Worm (Caenorhabditis elegans) whole organism, L4 larva: ENCODE measurements around the gene F59C12.4.

ENCODE experiments used
- hif-1 ChIP-seq, 2 experiments: sonication (generic microtip); optimal IDR thresholded peaks; 2 replicates each; lab custom pipeline; 2016 to 2017; ENCODE audit warnings: missing compliant biosample characterization in 2 of 2, missing genetic modification characterization in 2 of 2, missing genetic modification reagents in 2 of 2, missing genotype in 2 of 2, mild to moderate bottlenecking in 1 of 2
- lir-3 ChIP-seq: sonication (generic microtip); optimal IDR thresholded peaks from 2 replicates; lab custom pipeline; 2016; ENCODE audit warnings: mild to moderate bottlenecking, missing genetic modification characterization, missing compliant biosample characterization
- nhr-25 ChIP-seq: sonication (generic microtip); optimal IDR thresholded peaks from 2 replicates; lab custom pipeline; 2017; ENCODE audit warnings: missing genetic modification characterization, mild to moderate bottlenecking, missing compliant biosample characterization, antibody characterized with exemption, moderate library complexity, borderline replicate concordance; ENCODE audit not compliant: insufficient read depth
- pha-4 ChIP-seq, 2 experiments: fragments of 150-350 bp in 1 of 2; fragments of 200-800 bp in 1 of 2; sonication (Bioruptor generic) in 1 of 2; IDR thresholded peaks in 1 of 2; optimal IDR thresholded peaks in 1 of 2; 2 replicates each; pipeline versions ENCODE4 v1.3.6 to Lab custom; 2014 to 2022; ENCODE audit warnings: missing genetic modification characterization in 2 of 2, missing genetic modification reagents in 2 of 2, missing biosample characterization in 1 of 2, missing compliant biosample characterization in 1 of 2
- sdz-12 ChIP-seq: fragments of 200-800 bp; sonication (Bioruptor generic); optimal IDR thresholded peaks from 2 replicates; lab custom pipeline; 2018; ENCODE audit warnings: mild to moderate bottlenecking, missing genetic modification characterization, missing compliant biosample characterization
- zag-1 ChIP-seq: fragments of 150-350 bp; optimal IDR thresholded peaks from 2 replicates; lab custom pipeline; 2014; ENCODE audit warnings: missing biosample characterization, missing genetic modification characterization

- TF ChIP-seq hif-1 (tag; optimal IDR thresholded peaks at IDR 0.05; lab: Kevin White, UChicago), result no peak
- no peak for TF ChIP-seq lir-3 (tag; lab: Kevin White, UChicago)
- TF ChIP-seq pha-4 (GFP tag; IDR thresholded peaks at IDR 0.05; lab: Robert Waterston, UW), result no peak
- no peak for TF ChIP-seq pha-4 (tag; optimal IDR thresholded peaks at IDR 0.05; lab: Kevin White, UChicago)
- TF ChIP-seq zag-1, result no peak
- no peak for TF ChIP-seq sdz-12 (GFP tag; lab: Kevin White, UChicago)
- TF ChIP-seq nhr-25, result no peak
Observed at ce11 chrX:16650600-16650999, 48.2 kb upstream of the F59C12.4 start.
